Worm (Caenorhabditis elegans) whole organism, L3 larva: ENCODE data around the gene T02B11.6.
A peak's percentile ranks its signal among the peaks of the same experiment; 100 is the strongest.

Experiments
- ZK546.5 ChIP-seq: sonication (generic microtip); optimal IDR thresholded peaks from 2 replicates; lab custom pipeline; 2017; ENCODE audit warnings: missing biosample characterization, missing genetic modification characterization
- ceh-16 ChIP-seq: sonication (generic microtip); optimal IDR thresholded peaks from 2 replicates; lab custom pipeline; 2017; ENCODE audit warnings: missing biosample characterization, missing genetic modification characterization
- ceh-9 ChIP-seq: sonication (generic microtip); optimal IDR thresholded peaks from 2 replicates; lab custom pipeline; 2018; ENCODE audit warnings: missing biosample characterization, missing genetic modification characterization
- daf-12 ChIP-seq: fragments of 150-350 bp; optimal IDR thresholded peaks from 2 replicates; lab custom pipeline; 2014; ENCODE audit warnings: missing biosample characterization, missing genetic modification reagents, missing genetic modification characterization
- egl-5 ChIP-seq: fragments of 150-350 bp; optimal IDR thresholded peaks from 2 replicates; lab custom pipeline; 2017; ENCODE audit warnings: missing biosample characterization, missing genetic modification reagents, missing genetic modification characterization, inconsistent platforms
- elt-1 ChIP-seq: fragments of 150-350 bp; optimal IDR thresholded peaks from 2 replicates; lab custom pipeline; 2014; ENCODE audit warnings: missing biosample characterization, missing genetic modification characterization
- elt-2 ChIP-seq: sonication (generic microtip); optimal IDR thresholded peaks from 2 replicates; lab custom pipeline; 2016; ENCODE audit warnings: missing genetic modification reagents, mild to moderate bottlenecking, missing genetic modification characterization, missing compliant biosample characterization
- elt-3 ChIP-seq, 3 experiments: fragments of 150-350 bp in 1 of 3; sonication (generic microtip) in 2 of 3; optimal IDR thresholded peaks; 2 replicates in 2 of 3; 4 replicates in 1 of 3; lab custom pipeline; 2014 to 2017; ENCODE audit warnings: missing biosample characterization in 3 of 3, missing genetic modification characterization in 3 of 3
- eor-1 ChIP-seq, 2 experiments: fragments of 150-350 bp; optimal IDR thresholded peaks; 2 replicates each; lab custom pipeline; 2014 to 2018; ENCODE audit warnings: missing biosample characterization in 2 of 2, missing genetic modification characterization in 2 of 2
- fkh-10 ChIP-seq: sonication (generic microtip); optimal IDR thresholded peaks from 2 replicates; lab custom pipeline; 2017; ENCODE audit warnings: missing biosample characterization, missing genetic modification reagents, missing genetic modification characterization
- fos-1 ChIP-seq: fragments of 150-350 bp; optimal IDR thresholded peaks from 2 replicates; lab custom pipeline; 2014; ENCODE audit warnings: missing biosample characterization, missing genetic modification characterization
- hmg-11 ChIP-seq: sonication (generic microtip); optimal IDR thresholded peaks from 2 replicates; lab custom pipeline; 2016; ENCODE audit warnings: missing genetic modification characterization, missing compliant biosample characterization
- jun-1 ChIP-seq: fragments of 150-350 bp; optimal IDR thresholded peaks from 2 replicates; lab custom pipeline; 2014; ENCODE audit warnings: missing biosample characterization, missing genetic modification reagents, missing genetic modification characterization
- lin-15B ChIP-seq: fragments of 150-350 bp; optimal IDR thresholded peaks from 2 replicates; lab custom pipeline; 2014; ENCODE audit warnings: missing biosample characterization, missing genetic modification characterization
- lsy-12 ChIP-seq: sonication (generic microtip); optimal IDR thresholded peaks from 2 replicates; lab custom pipeline; 2016; ENCODE audit warnings: mild to moderate bottlenecking, missing genetic modification characterization, missing compliant biosample characterization
- mdl-1 ChIP-seq: fragments of 150-350 bp; optimal IDR thresholded peaks from 2 replicates; lab custom pipeline; 2014; ENCODE audit warnings: missing biosample characterization, missing genetic modification characterization
- mml-1 ChIP-seq: fragments of 150-350 bp; sonication (generic microtip); optimal IDR thresholded peaks from 3 replicates; lab custom pipeline; 2014; ENCODE audit warnings: missing biosample characterization, missing genetic modification characterization
- nfya-1 ChIP-seq: sonication (generic microtip); optimal IDR thresholded peaks from 2 replicates; lab custom pipeline; 2017; ENCODE audit warnings: missing genetic modification characterization, mild to moderate bottlenecking, missing compliant biosample characterization, antibody characterized with exemption, moderate library complexity; ENCODE audit not compliant: insufficient read depth
- nhr-12 ChIP-seq: fragments of 150-350 bp; optimal IDR thresholded peaks from 2 replicates; lab custom pipeline; 2014; ENCODE audit warnings: missing biosample characterization, missing genetic modification characterization
- nhr-237 ChIP-seq: fragments of 150-350 bp; optimal IDR thresholded peaks from 2 replicates; lab custom pipeline; 2014; ENCODE audit warnings: missing biosample characterization, missing genetic modification characterization
- nhr-25 ChIP-seq: sonication (generic microtip); optimal IDR thresholded peaks from 2 replicates; lab custom pipeline; 2017; ENCODE audit warnings: missing biosample characterization, missing genetic modification characterization
- nhr-28 ChIP-seq: fragments of 150-350 bp; optimal IDR thresholded peaks from 2 replicates; lab custom pipeline; 2014; ENCODE audit warnings: missing biosample characterization, missing genetic modification characterization
- nhr-43 ChIP-seq: sonication (generic microtip); optimal IDR thresholded peaks from 2 replicates; lab custom pipeline; 2016; ENCODE audit warnings: mild to moderate bottlenecking, missing genetic modification characterization, missing compliant biosample characterization; ENCODE audit not compliant: poor library complexity, severe bottlenecking
- nhr-67 ChIP-seq: fragments of 150-350 bp; optimal IDR thresholded peaks from 2 replicates; lab custom pipeline; 2014; ENCODE audit warnings: missing biosample characterization, missing genetic modification characterization
- nhr-77 ChIP-seq: fragments of 150-350 bp; optimal IDR thresholded peaks from 2 replicates; lab custom pipeline; 2014; ENCODE audit warnings: missing biosample characterization, missing genetic modification characterization
- pha-4 ChIP-seq: fragments of 150-350 bp; optimal IDR thresholded peaks from 2 replicates; lab custom pipeline; 2014; ENCODE audit warnings: missing biosample characterization, missing genetic modification reagents, missing genetic modification characterization
- pqm-1 ChIP-seq: fragments of 150-350 bp; optimal IDR thresholded peaks from 2 replicates; lab custom pipeline; 2017; ENCODE audit warnings: missing biosample characterization, missing genetic modification characterization, inconsistent platforms
- sea-2 ChIP-seq: fragments of 150-350 bp; sonication (generic microtip); optimal IDR thresholded peaks from 4 replicates; lab custom pipeline; 2014; ENCODE audit warnings: missing biosample characterization, missing genetic modification reagents, missing genetic modification characterization
- skn-1 ChIP-seq: fragments of 150-350 bp; optimal IDR thresholded peaks from 2 replicates; lab custom pipeline; 2014; ENCODE audit warnings: missing biosample characterization, missing genetic modification characterization
- tbx-2 ChIP-seq: sonication (generic microtip); optimal IDR thresholded peaks from 2 replicates; lab custom pipeline; 2016; ENCODE audit warnings: mild to moderate bottlenecking, missing genetic modification characterization, missing compliant biosample characterization
- unc-39 ChIP-seq: sonication (generic microtip); optimal IDR thresholded peaks from 4 replicates; lab custom pipeline; 2017; ENCODE audit warnings: missing biosample characterization, missing genetic modification characterization
- zag-1 ChIP-seq: fragments of 150-350 bp; optimal IDR thresholded peaks from 2 replicates; lab custom pipeline; 2014; ENCODE audit warnings: missing biosample characterization, missing genetic modification characterization
- ztf-11 ChIP-seq: fragments of 150-350 bp; optimal IDR thresholded peaks from 2 replicates; lab custom pipeline; 2014; ENCODE audit warnings: missing biosample characterization, missing genetic modification characterization
- ztf-4 ChIP-seq: fragments of 150-350 bp; optimal IDR thresholded peaks from 2 replicates; lab custom pipeline; 2014; ENCODE audit warnings: missing biosample characterization, missing genetic modification characterization

Gene T02B11.6

DNA sequence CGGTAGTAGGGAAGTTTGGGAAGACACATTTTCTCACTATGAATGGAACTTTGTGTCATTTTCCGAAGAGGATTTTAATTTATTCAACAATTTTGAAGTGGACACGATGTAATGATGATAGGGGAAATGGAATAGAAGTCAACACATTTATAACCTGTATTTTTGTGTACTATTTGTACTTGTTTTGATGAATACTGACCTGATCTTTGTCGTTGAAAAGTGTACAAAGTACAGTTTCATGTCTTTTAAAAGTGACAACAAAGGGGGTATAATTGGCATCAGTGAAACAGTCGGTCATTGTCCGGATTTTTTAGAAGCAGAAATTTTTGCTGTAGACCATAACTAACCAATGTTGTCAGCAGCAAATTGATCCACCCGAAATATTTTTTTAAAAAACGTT is at the start of gene T02B11.6:
T02B11.6 (minus strand) TSS at position 101 of the 400 bp plus-strand sequence.
- no peak for TF ChIP-seq fos-1 (tag; lab: Kevin White, UChicago)
- no peak for TF ChIP-seq mdl-1
- TF ChIP-seq hmg-11 (tag; lab: Kevin White, UChicago): no peak
- no peak for TF ChIP-seq nhr-12 (tag; lab: Kevin White, UChicago)
- no peak for TF ChIP-seq ztf-4 (tag; lab: Kevin White, UChicago)
- no peak for TF ChIP-seq nhr-237
- no peak for TF ChIP-seq elt-3 (tag; optimal IDR thresholded peaks at IDR 0.05; lab: Kevin White, UChicago)
- TF ChIP-seq skn-1: no peak
- no peak for TF ChIP-seq unc-39 (tag; lab: Kevin White, UChicago)
- no peak for TF ChIP-seq jun-1 (tag; lab: Kevin White, UChicago)
- no peak for TF ChIP-seq nhr-77 (tag; lab: Kevin White, UChicago)
- no peak for TF ChIP-seq lsy-12 (tag; lab: Kevin White, UChicago)
- TF ChIP-seq ztf-11 (tag; lab: Kevin White, UChicago): no peak
- no peak for TF ChIP-seq elt-1 (tag; lab: Kevin White, UChicago)

DNA sequence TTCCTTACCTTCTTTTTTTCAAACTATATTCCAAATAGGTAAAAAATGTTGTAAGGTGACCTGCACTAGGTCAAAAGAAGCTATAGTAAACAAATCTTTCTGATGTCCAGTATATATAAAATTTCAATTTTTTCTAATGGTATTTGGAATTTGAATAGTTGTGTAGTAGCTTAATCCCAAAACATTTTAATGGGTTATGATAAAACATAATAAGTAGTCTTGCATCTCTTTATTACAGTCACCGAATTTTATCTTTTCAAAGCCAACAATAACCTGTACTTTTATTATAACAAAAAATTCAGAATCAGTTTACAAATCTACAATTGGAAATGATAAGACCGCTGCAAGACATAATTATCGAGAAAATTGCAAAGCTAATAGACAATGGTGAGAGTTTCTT is 28.4 kb upstream of the T02B11.6 start, which contains the start of gene H24K24.2:
H24K24.2 (plus strand) TSS at position 301 of the 400 bp plus-strand sequence.
- TF ChIP-seq daf-12: no peak
- TF ChIP-seq sea-2: no peak
- no peak for TF ChIP-seq zag-1 (tag; lab: Kevin White, UChicago)
- TF ChIP-seq mml-1 (tag; lab: Kevin White, UChicago): no peak
- no peak for TF ChIP-seq lsy-12 (tag; lab: Kevin White, UChicago)
- no peak for TF ChIP-seq nhr-28 (tag; lab: Kevin White, UChicago)
- no peak for TF ChIP-seq fkh-10 (GFP tag; lab: Kevin White, UChicago)
- TF ChIP-seq nhr-25 (tag; lab: Kevin White, UChicago): no peak
- TF ChIP-seq nfya-1: no peak
- no peak for TF ChIP-seq elt-2
- no peak for TF ChIP-seq ztf-4 (tag; lab: Kevin White, UChicago)
- TF ChIP-seq nhr-12 (tag; lab: Kevin White, UChicago): no peak
- no peak for TF ChIP-seq ztf-11 (tag; lab: Kevin White, UChicago)
- TF ChIP-seq tbx-2 (tag; lab: Kevin White, UChicago): no peak
- no peak for TF ChIP-seq jun-1 (tag; lab: Kevin White, UChicago)
- no peak for TF ChIP-seq egl-5
- TF ChIP-seq elt-1 (tag; lab: Kevin White, UChicago): no peak
- no peak for TF ChIP-seq unc-39 (tag; lab: Kevin White, UChicago)
- no peak for TF ChIP-seq nhr-67 (tag; lab: Kevin White, UChicago)

DNA sequence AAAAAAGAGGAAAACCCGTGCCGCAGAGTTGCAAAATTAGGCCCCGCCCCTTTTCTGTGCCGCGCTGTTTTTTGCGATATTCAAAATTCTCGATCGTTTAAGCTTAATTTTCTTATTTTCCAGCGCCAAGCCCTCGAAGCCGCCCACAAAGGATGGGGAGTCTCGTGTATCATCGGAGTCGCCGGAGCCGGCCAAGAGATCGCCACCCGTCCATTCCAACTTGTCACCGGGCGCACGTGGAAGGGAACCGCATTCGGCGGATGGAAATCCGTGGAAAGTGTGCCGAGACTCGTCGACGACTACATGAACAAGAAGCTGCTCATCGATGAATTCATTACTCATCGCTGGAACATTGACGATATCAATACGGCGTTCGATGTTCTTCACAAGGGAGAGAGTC is 26.6 kb upstream of the T02B11.6 start:
- no peak for TF ChIP-seq elt-1 (tag; lab: Kevin White, UChicago)
- no peak for TF ChIP-seq eor-1 (tag; optimal IDR thresholded peaks at IDR 0.05; lab: Kevin White, UChicago)
- TF ChIP-seq daf-12: no peak
- TF ChIP-seq ZK546.5 (tag; lab: Kevin White, UChicago): no peak
- TF ChIP-seq elt-3 (tag; optimal IDR thresholded peaks at IDR 0.05; lab: Kevin White, UChicago): no peak
- TF ChIP-seq ceh-9 (tag; lab: Kevin White, UChicago): no peak
- TF ChIP-seq nhr-43 (tag; lab: Kevin White, UChicago): no peak
- TF ChIP-seq mml-1 (tag; lab: Kevin White, UChicago): no peak
- TF ChIP-seq pqm-1: no peak
- no peak for TF ChIP-seq ceh-16 (tag; lab: Kevin White, UChicago)
- no peak for TF ChIP-seq jun-1 (tag; lab: Kevin White, UChicago)
- TF ChIP-seq, all 47 proteins: peak for 0

DNA sequence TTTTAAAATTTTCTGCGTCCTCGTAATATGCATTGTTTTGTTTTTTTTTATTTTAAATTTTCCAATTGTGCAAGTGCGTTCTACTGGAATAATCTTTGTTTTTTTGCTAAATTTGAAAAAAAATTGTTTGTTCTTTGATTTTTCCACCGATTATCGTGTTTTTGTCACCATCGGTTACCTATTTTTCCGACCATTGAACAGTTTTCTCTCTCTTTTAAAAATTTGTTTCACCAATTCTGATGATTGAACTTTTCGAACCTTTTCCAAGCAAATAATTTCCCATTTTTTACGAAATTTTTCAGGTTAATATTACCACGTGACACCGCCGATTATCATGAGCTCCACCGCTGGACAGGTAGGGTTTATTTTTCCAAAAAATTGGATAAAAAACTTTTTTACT is 22.4 kb upstream of the T02B11.6 start, which contains the start of gene adh-5:
adh-5 (plus strand) TSS at position 301 of the 400 bp plus-strand sequence.
- TF ChIP-seq skn-1 (no peak), pqm-1 (no peak)
- TF ChIP-seq, all 47 proteins: peak for 0

DNA sequence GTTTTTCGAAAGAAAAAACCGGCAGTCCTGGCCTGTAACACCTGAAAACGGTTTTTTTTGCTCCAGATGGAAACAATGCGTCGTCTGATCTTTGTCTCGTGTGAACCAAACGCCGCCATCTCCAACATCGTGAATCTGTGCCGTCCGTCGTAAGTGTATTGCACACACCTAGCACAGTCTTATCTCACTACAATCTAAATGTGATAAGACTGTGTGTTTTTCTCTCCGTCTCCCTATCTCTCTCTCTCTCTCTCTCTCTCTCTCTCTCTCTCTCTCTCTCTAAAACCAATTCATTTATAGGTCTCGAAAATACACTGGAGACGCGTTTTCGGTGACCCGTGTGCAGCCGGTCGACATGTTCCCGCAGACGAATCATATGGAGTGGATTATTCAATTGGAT is 21.5 kb upstream of the T02B11.6 start:
- no peak for TF ChIP-seq skn-1
- peak in 1 of 3 experiments; percentile 61 for TF ChIP-seq elt-3 (tag; optimal IDR thresholded peaks at IDR 0.05; lab: Kevin White, UChicago)
- peak; percentile 96 for TF ChIP-seq elt-2
- no peak for TF ChIP-seq eor-1 (tag; optimal IDR thresholded peaks at IDR 0.05; lab: Kevin White, UChicago)
- TF ChIP-seq pqm-1: peak; percentile 79
- peak; percentile 55 for TF ChIP-seq lin-15B (tag; lab: Kevin White, UChicago)
- TF ChIP-seq ceh-9 (tag; lab: Kevin White, UChicago): no peak
- TF ChIP-seq nhr-43 (tag; lab: Kevin White, UChicago): no peak
- TF ChIP-seq ztf-11 (tag; lab: Kevin White, UChicago): no peak
- TF ChIP-seq pha-4: peak; percentile 17
- TF ChIP-seq jun-1 (tag; lab: Kevin White, UChicago): no peak
